Worm (Caenorhabditis elegans): ENCODE data around the gene B0303.14.

B0303.14 gene

ce11 chrIII:8744765-8745164, 28.8 kb upstream of the B0303.14 start:
- TF ChIP-seq mcd-1 (GFP tag; IDR thresholded peaks at IDR 0.05), result no peak
- no peak for TF ChIP-seq madf-3 (GFP tag; IDR thresholded peaks at IDR 0.05)
- no peak for TF ChIP-seq efl-1 (GFP tag; optimal IDR thresholded peaks at IDR 0.05)
- TF ChIP-seq Y79H2A.3 (GFP tag; conservative IDR thresholded peaks at IDR 0.05), result no peak
- no peak for TF ChIP-seq lsy-27 (tag; optimal IDR thresholded peaks at IDR 0.05; ENCODE audit: borderline replicate concordance, insufficient read depth)
- TF ChIP-seq ceh-27 (GFP tag; optimal IDR thresholded peaks at IDR 0.05), result no peak
- no peak for TF ChIP-seq rec-8 (tag; optimal IDR thresholded peaks at IDR 0.05)

ce11 chrIII:8743796-8744404, 27.9 kb upstream of the B0303.14 start, which contains the start of gene ZK370.6:
Gene ZK370.6 (minus strand): TSS chrIII:8743846.
- TF ChIP-seq nhr-179 (tag; optimal IDR thresholded peaks at IDR 0.05), result no peak
- TF ChIP-seq Y67H2A.10 (GFP tag; conservative IDR thresholded peaks at IDR 0.05), result no peak
- TF ChIP-seq dox-1 (GFP tag; IDR thresholded peaks at IDR 0.05), result no peak
- no peak for TF ChIP-seq D2030.7 (GFP tag; IDR thresholded peaks at IDR 0.05)
- TF ChIP-seq snpc-4 (GFP tag; optimal IDR thresholded peaks at IDR 0.05), result no peak
- TF ChIP-seq snpc-4 (tag; optimal IDR thresholded peaks at IDR 0.05), result no peak
- no peak for TF ChIP-seq sea-2 (GFP tag; IDR thresholded peaks at IDR 0.05)
- TF ChIP-seq F10E7.11 (tag; optimal IDR thresholded peaks at IDR 0.05), result no peak
- TF ChIP-seq Y56A3A.18 (GFP tag; IDR thresholded peaks at IDR 0.05), result no peak

- TF ChIP-seq tbp1 (GFP tag; optimal IDR thresholded peaks at IDR 0.05) (no peak), ztf-22 (GFP tag; optimal IDR thresholded peaks at IDR 0.05) (no peak), hlh-26 (GFP tag; conservative IDR thresholded peaks at IDR 0.05) (no peak), ZK185.1 (tag; optimal IDR thresholded peaks at IDR 0.05; ENCODE audit: poor library complexity, severe bottlenecking) (no peak), efl-1 (GFP tag; optimal IDR thresholded peaks at IDR 0.05) (no peak), snpc-4 (GFP tag; optimal IDR thresholded peaks at IDR 0.05) (no peak), snpc-4 (tag; optimal IDR thresholded peaks at IDR 0.05) (no peak), egl-18 (GFP tag; IDR thresholded peaks at IDR 0.05) (no peak), dpl-1 (GFP tag; optimal IDR thresholded peaks at IDR 0.05) (no peak)
Observed at ce11 chrIII:8742584-8742983, 26.6 kb upstream of the B0303.14 start.

- no peak for TF ChIP-seq nfya-2 (GFP tag; IDR thresholded peaks at IDR 0.05)
- TF ChIP-seq hmg-20 (GFP tag; IDR thresholded peaks at IDR 0.05), result no peak
- TF ChIP-seq tlf-1 (GFP tag; optimal IDR thresholded peaks at IDR 0.05), result no peak
- no peak for TF ChIP-seq C06A6.2 (GFP tag; conservative IDR thresholded peaks at IDR 0.05)
- TF ChIP-seq lag-1 (GFP tag; IDR thresholded peaks at IDR 0.05), result no peak
- TF ChIP-seq lin-54 (GFP tag; optimal IDR thresholded peaks at IDR 0.05), result no peak
- TF ChIP-seq F57C9.4 (tag; optimal IDR thresholded peaks at IDR 0.05), result no peak
- no peak for TF ChIP-seq aptf-3 (GFP tag; IDR thresholded peaks at IDR 0.05)
- no peak for TF ChIP-seq Y67H2A.10 (GFP tag; conservative IDR thresholded peaks at IDR 0.05)
- TF ChIP-seq tbp1 (GFP tag; optimal IDR thresholded peaks at IDR 0.05), result no peak
- no peak for TF ChIP-seq mes-4 (tag; optimal IDR thresholded peaks at IDR 0.05)
- no peak for TF ChIP-seq F49E8.2 (tag; optimal IDR thresholded peaks at IDR 0.05; ENCODE audit: insufficient read depth)
- TF ChIP-seq xnd-1 (tag; optimal IDR thresholded peaks at IDR 0.05), result no peak
- TF ChIP-seq ztf-26 (tag; optimal IDR thresholded peaks at IDR 0.05), result no peak
Observed at ce11 chrIII:8741955-8742354, 26.0 kb upstream of the B0303.14 start.
